Worm (Caenorhabditis elegans) whole organism, late embryonic: ENCODE measurements around the gene sqv-8.

ENCODE experiments used
- C08G9.2 ChIP-seq: sonication (generic microtip); optimal IDR thresholded peaks from 2 replicates; lab custom pipeline; 2016; ENCODE audit warnings: mild to moderate bottlenecking, missing genetic modification characterization, moderate library complexity, missing compliant biosample characterization
- C38D4.7 ChIP-seq: fragments of 200-800 bp; sonication (Bioruptor generic); optimal IDR thresholded peaks from 2 replicates; lab custom pipeline; 2018; ENCODE audit warnings: mild to moderate bottlenecking, missing genetic modification characterization, moderate library complexity, missing compliant biosample characterization
- K02D7.2 ChIP-seq: sonication (generic microtip); optimal IDR thresholded peaks from 2 replicates; lab custom pipeline; 2017; ENCODE audit warnings: mild to moderate bottlenecking, missing genetic modification characterization, missing compliant biosample characterization
- K09A11.1 ChIP-seq: sonication (generic microtip); optimal IDR thresholded peaks from 2 replicates; lab custom pipeline; 2017; ENCODE audit warnings: antibody characterized with exemption, mild to moderate bottlenecking, missing genetic modification characterization, missing compliant biosample characterization; ENCODE audit not compliant: insufficient read depth
- T23F11.4 ChIP-seq: fragments of 200-800 bp; sonication (Bioruptor generic); optimal IDR thresholded peaks from 2 replicates; lab custom pipeline; 2018; ENCODE audit warnings: mild to moderate bottlenecking, missing genetic modification characterization, missing compliant biosample characterization
- ahr-1 ChIP-seq: sonication (generic microtip); optimal IDR thresholded peaks from 2 replicates; lab custom pipeline; 2016; ENCODE audit warnings: missing genetic modification characterization, missing compliant biosample characterization
- ceh-18 ChIP-seq: sonication (generic microtip); optimal IDR thresholded peaks from 2 replicates; lab custom pipeline; 2016; ENCODE audit warnings: missing genetic modification characterization, missing compliant biosample characterization
- ceh-22 ChIP-seq: sonication (generic microtip); optimal IDR thresholded peaks from 2 replicates; lab custom pipeline; 2017; ENCODE audit warnings: missing biosample characterization, missing genetic modification characterization
- ceh-30 ChIP-seq: fragments of 150-350 bp; optimal IDR thresholded peaks from 2 replicates; lab custom pipeline; 2014; ENCODE audit warnings: missing biosample characterization, missing genetic modification characterization
- ceh-31 ChIP-seq: sonication (generic microtip); optimal IDR thresholded peaks from 2 replicates; lab custom pipeline; 2016; ENCODE audit warnings: missing genetic modification characterization, missing compliant biosample characterization
- ceh-34 ChIP-seq: sonication (generic microtip); optimal IDR thresholded peaks from 2 replicates; lab custom pipeline; 2016; ENCODE audit warnings: mild to moderate bottlenecking, missing genetic modification characterization, missing compliant biosample characterization
- ceh-45 ChIP-seq: fragments of 200-800 bp; sonication (Bioruptor generic); IDR thresholded peaks from 2 replicates; pipeline ENCODE4 v1.3.6; 2022; ENCODE audit warnings: missing genetic modification reagents, missing genetic modification characterization, missing compliant biosample characterization
- ceh-48 ChIP-seq: sonication (generic microtip); optimal IDR thresholded peaks from 2 replicates; lab custom pipeline; 2016; ENCODE audit warnings: missing genetic modification characterization, inconsistent platforms, missing compliant biosample characterization
- ceh-9 ChIP-seq: sonication (generic microtip); optimal IDR thresholded peaks from 2 replicates; lab custom pipeline; 2016; ENCODE audit warnings: mild to moderate bottlenecking, missing genetic modification characterization, inconsistent platforms, missing compliant biosample characterization
- che-1 ChIP-seq: sonication (generic microtip); optimal IDR thresholded peaks from 2 replicates; lab custom pipeline; 2016; ENCODE audit warnings: mild to moderate bottlenecking, missing genetic modification characterization, missing compliant biosample characterization
- dmd-4 ChIP-seq: sonication (generic microtip); optimal IDR thresholded peaks from 2 replicates; lab custom pipeline; 2016; ENCODE audit warnings: borderline replicate concordance, missing genetic modification characterization, missing compliant biosample characterization
- dve-1 ChIP-seq: sonication (generic microtip); optimal IDR thresholded peaks from 2 replicates; lab custom pipeline; 2017; ENCODE audit warnings: antibody characterized with exemption, mild to moderate bottlenecking, missing genetic modification characterization, missing compliant biosample characterization
- elt-2 ChIP-seq: sonication (generic microtip); optimal IDR thresholded peaks from 2 replicates; lab custom pipeline; 2016; ENCODE audit warnings: missing genetic modification reagents, missing genetic modification characterization, missing compliant biosample characterization
- eyg-1 ChIP-seq: sonication (generic microtip); optimal IDR thresholded peaks from 2 replicates; lab custom pipeline; 2016; ENCODE audit warnings: missing genotype, missing genetic modification characterization, missing compliant biosample characterization
- fax-1 ChIP-seq: sonication (generic microtip); optimal IDR thresholded peaks from 2 replicates; lab custom pipeline; 2016; ENCODE audit warnings: missing genotype, missing genetic modification characterization, missing compliant biosample characterization
- hlh-13 ChIP-seq: fragments of 200-800 bp; sonication (Bioruptor generic); optimal IDR thresholded peaks from 2 replicates; lab custom pipeline; 2018; ENCODE audit warnings: mild to moderate bottlenecking, missing genetic modification characterization, missing compliant biosample characterization
- hlh-30 ChIP-seq: sonication (generic microtip); optimal IDR thresholded peaks from 2 replicates; lab custom pipeline; 2017; ENCODE audit warnings: antibody characterized with exemption, missing genetic modification characterization, missing compliant biosample characterization; ENCODE audit not compliant: insufficient read depth
- hlh-8 ChIP-seq: sonication (generic microtip); optimal IDR thresholded peaks from 2 replicates; lab custom pipeline; 2016; ENCODE audit warnings: missing genotype, missing genetic modification characterization, missing compliant biosample characterization
- nfya-1 ChIP-seq: sonication (generic microtip); optimal IDR thresholded peaks from 2 replicates; lab custom pipeline; 2017; ENCODE audit warnings: missing genetic modification characterization, mild to moderate bottlenecking, missing compliant biosample characterization, antibody characterized with exemption, moderate library complexity
- nhr-232 ChIP-seq: sonication (generic microtip); optimal IDR thresholded peaks from 2 replicates; lab custom pipeline; 2016; ENCODE audit warnings: missing genetic modification characterization, missing compliant biosample characterization
- npax-4 ChIP-seq: sonication (generic microtip); optimal IDR thresholded peaks from 2 replicates; lab custom pipeline; 2016; ENCODE audit warnings: missing genetic modification characterization, missing compliant biosample characterization
- pag-3 ChIP-seq: sonication (generic microtip); optimal IDR thresholded peaks from 2 replicates; lab custom pipeline; 2016; ENCODE audit warnings: missing compliant biosample characterization, missing genetic modification characterization, borderline replicate concordance
- pha-2 ChIP-seq: sonication (generic microtip); optimal IDR thresholded peaks from 2 replicates; lab custom pipeline; 2017; ENCODE audit warnings: mild to moderate bottlenecking, missing genetic modification characterization, missing compliant biosample characterization
- pha-4 ChIP-seq: fragments of 150-350 bp; optimal IDR thresholded peaks from 2 replicates; lab custom pipeline; 2018; ENCODE audit warnings: missing biosample characterization, missing genetic modification reagents, missing genetic modification characterization
- pros-1 ChIP-seq: fragments of 150-350 bp; optimal IDR thresholded peaks from 2 replicates; lab custom pipeline; 2014; ENCODE audit warnings: missing biosample characterization, missing genetic modification reagents, missing genetic modification characterization
- rnt-1 ChIP-seq: sonication (generic microtip); optimal IDR thresholded peaks from 2 replicates; lab custom pipeline; 2016; ENCODE audit warnings: missing genetic modification characterization, missing compliant biosample characterization
- sdc-2 ChIP-seq: sonication (generic microtip); optimal IDR thresholded peaks from 2 replicates; lab custom pipeline; 2016; ENCODE audit warnings: missing genotype, missing genetic modification characterization, missing compliant biosample characterization
- sox-2 ChIP-seq: fragments of 200-800 bp; sonication (Bioruptor generic); IDR thresholded peaks from 2 replicates; pipeline ENCODE4 v1.3.6; 2022; ENCODE audit warnings: missing genetic modification reagents, missing genetic modification characterization, missing compliant biosample characterization
- sox-4 ChIP-seq: sonication (generic microtip); optimal IDR thresholded peaks from 2 replicates; lab custom pipeline; 2017; ENCODE audit warnings: mild to moderate bottlenecking, missing genetic modification characterization, inconsistent platforms, missing compliant biosample characterization
- unc-3 ChIP-seq, 2 experiments: fragments of 200-800 bp in 1 of 2; sonication (Bioruptor generic) in 1 of 2; sonication (generic microtip) in 1 of 2; conservative IDR thresholded peaks in 1 of 2; optimal IDR thresholded peaks in 1 of 2; 2 replicates each; pipeline versions ENCODE4 v1.3.6 to Lab custom; 2016 to 2022; ENCODE audit warnings: missing compliant biosample characterization in 2 of 2, missing genetic modification characterization in 2 of 2, missing genetic modification reagents in 1 of 2
- unc-42 ChIP-seq: sonication (generic microtip); optimal IDR thresholded peaks from 2 replicates; lab custom pipeline; 2016; ENCODE audit warnings: missing genotype, missing genetic modification characterization, missing compliant biosample characterization
- unc-55 ChIP-seq: sonication (generic microtip); optimal IDR thresholded peaks from 2 replicates; lab custom pipeline; 2017; ENCODE audit warnings: missing biosample characterization, missing genetic modification reagents, missing genetic modification characterization
- ztf-16 ChIP-seq: sonication (generic microtip); optimal IDR thresholded peaks from 2 replicates; lab custom pipeline; 2017; ENCODE audit warnings: missing genetic modification characterization, missing compliant biosample characterization

The sqv-8 gene

DNA sequence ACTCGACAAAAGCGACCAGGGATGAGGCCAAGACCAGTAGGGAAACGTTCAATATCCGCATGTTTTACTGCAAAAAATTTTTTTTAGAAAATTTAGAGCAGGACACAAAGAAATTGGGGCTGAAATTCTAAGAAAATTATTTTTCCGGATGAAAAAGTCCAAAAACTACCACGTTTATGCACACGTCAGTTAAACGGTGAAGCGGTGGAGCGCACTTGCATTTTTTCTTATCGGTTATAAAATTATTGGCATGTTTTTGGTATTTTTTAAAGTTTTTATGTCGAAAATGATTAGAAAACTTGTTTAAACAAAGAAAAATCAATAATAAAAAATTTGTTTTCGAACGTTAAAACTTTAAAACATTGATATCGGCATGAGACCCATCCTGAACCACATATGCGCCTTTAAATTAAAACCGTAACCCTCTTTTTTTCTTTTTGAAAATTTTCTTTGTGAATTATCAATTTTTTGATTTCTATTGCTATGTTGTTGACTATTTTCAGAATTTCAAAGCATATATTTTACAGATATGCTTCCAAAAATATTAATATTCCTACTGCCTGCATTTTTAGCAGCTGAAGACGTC, 22.6 kb upstream of the sqv-8 start, which contains the start of the genes dnj-20 and ZK1307.8:
Gene dnj-20 (minus strand): TSS at position 67 of the 586 bp plus-strand sequence.
Gene ZK1307.8 (plus strand): TSS at position 504 of the 586 bp plus-strand sequence.
- TF ChIP-seq ceh-30 (no peak), eyg-1 (tag; lab: Kevin White, UChicago) (no peak), elt-2 (tag; lab: Kevin White, UChicago) (peak; percentile 9), ahr-1 (no peak), K09A11.1 (no peak)

DNA sequence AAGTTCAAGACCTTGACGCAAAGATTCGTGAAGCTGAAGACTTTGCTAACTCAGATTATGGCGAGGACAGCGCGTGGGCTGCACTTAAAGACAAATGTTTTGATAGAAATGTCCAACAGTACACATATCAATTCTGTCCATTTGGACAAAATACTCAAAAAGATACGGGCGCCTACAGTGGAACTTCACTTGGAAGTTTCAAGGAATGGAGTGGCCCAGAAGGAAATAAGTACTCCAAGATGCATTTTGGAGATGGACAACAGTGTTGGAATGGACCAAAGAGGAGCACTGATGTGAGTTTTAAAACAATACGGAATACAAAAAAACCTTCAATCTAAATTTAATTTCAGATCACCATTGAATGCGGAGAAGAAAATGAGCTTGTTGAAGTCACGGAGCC, 20.8 kb upstream of the sqv-8 start:
- TF ChIP-seq C38D4.7 (GFP tag; lab: Kevin White, UChicago) (no peak), ceh-22 (tag; lab: Kevin White, UChicago) (no peak), pag-3 (tag; lab: Kevin White, UChicago) (no peak), hlh-30 (tag; lab: Kevin White, UChicago) (no peak), sox-2 (no peak)

DNA sequence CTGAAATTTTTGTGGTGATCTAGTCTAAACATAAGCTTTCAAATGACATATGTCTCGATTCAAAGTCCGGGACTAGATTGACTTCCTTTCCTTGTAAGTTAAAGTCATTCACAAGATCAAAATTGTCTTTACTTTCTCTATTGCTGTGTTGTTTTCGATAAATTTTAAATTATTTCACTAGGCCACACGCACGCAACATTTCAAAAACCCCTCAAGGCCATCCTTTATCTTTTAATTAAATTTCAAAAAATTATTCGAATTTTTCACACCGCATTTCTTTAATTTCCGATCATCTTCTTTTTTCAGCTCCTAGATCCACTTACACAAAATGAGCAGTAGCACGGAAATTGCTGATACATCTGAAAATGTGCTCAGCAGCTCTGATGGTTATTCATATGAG, 10.5 kb upstream of the sqv-8 start, which contains the start of gene ZK1307.7:
Gene ZK1307.7 (plus strand): TSS at position 301 of the 400 bp plus-strand sequence.
- TF ChIP-seq ceh-18 (no peak), ztf-16 (tag; lab: Kevin White, UChicago) (no peak), fax-1 (tag; lab: Kevin White, UChicago) (no peak), eyg-1 (tag; lab: Kevin White, UChicago) (no peak), ceh-31 (no peak), pag-3 (tag; lab: Kevin White, UChicago) (no peak), dve-1 (tag; lab: Kevin White, UChicago) (no peak), sdc-2 (tag; lab: Kevin White, UChicago) (no peak), nhr-232 (tag; lab: Kevin White, UChicago) (no peak), che-1 (tag; lab: Kevin White, UChicago) (no peak), nfya-1 (tag; lab: Kevin White, UChicago) (no peak)

DNA sequence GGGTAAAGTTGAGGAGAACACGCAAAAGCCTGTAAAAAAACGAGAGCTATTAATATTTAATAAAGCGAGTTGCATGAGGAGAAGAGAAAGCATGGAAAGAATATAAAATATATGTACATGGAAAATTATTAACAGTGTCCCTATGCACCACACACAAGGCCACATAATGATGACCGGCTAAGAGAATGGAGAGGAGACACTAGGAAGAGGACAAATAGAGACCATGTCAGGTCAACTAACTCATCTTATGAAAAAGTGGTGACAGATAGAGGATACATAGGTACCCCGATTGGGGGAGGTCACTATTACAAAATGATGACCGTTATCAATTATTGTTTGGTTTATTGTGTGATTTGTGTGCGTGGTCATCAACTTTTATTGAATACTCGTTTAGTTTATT, 2.3 kb upstream of the sqv-8 start, which contains the start of gene fzr-1:
Gene fzr-1 (minus strand): TSS at position 29 of the 400 bp plus-strand sequence.
- TF ChIP-seq C08G9.2, result no peak
- peak; percentile 16 for TF ChIP-seq elt-2 (tag; lab: Kevin White, UChicago)

DNA sequence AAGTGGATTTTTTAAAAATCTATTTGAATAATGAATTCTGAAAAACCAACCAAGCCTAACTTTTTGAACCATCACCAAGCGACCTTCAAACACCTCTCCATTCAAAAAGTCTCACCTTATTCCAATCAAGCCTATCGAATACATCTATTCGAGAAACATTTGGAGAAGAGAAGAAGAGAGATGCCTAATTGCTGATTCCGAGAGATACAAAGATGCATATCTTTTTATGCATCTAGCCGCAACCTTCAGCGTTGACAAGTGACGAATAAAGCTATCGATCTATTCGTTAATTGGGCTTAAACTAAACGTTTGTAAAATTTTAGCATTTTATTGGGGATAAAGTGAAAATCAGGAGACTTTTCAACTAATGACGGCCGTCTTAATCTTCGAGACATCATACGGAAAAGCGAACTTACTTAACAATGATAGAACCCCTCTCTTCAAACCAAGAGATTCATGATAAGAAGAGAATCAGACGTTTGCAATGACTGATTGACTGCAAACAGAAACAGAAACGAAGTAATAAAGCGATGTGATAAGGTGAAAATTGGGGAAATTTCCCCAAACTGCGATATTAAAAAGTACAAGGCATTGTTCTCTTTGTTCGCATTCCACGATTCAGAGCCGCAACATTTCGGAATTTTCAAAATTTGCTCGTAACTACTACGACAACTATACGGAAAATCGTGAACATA, 1.7 kb upstream of the sqv-8 start:
- peak; percentile 39 for TF ChIP-seq unc-55 (GFP tag; lab: Kevin White, UChicago)
- TF ChIP-seq ceh-34 (tag; lab: Kevin White, UChicago), result no peak
- TF ChIP-seq rnt-1, result peak; percentile 77
- TF ChIP-seq elt-2 (tag; lab: Kevin White, UChicago), result peak; percentile 46
- TF ChIP-seq, all 69 proteins: peak for 3

DNA sequence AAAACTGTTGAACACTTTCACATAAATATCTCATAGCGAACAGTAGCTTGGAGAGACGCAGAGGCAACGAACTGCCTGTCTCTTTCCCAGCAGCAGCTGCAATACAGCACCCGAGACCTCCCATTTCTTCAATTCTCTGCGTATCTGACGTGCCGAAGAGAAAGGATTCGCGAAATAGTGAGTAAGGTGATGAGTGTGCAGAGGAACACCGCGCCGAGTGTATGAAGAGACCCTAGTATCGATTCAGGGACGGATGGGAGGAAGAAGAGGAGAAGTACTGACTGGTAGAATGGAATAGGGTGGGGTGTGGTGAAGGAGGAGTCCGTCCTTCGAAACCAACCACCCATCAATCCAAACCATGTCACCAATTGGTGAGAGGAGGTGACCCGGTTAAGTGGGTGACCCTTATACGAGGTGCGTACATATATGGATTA, 639 bp upstream of the sqv-8 start:
- TF ChIP-seq K02D7.2 (tag; lab: Kevin White, UChicago), result no peak
- TF ChIP-seq ceh-48, result peak; percentile 80
- peak; percentile 59 for TF ChIP-seq rnt-1
- no peak for TF ChIP-seq unc-3 (GFP tag; conservative IDR thresholded peaks at IDR 0.05; lab: Robert Waterston, UW)
- no peak for TF ChIP-seq unc-3 (tag; optimal IDR thresholded peaks at IDR 0.05; lab: Kevin White, UChicago)
- TF ChIP-seq npax-4 (tag; lab: Kevin White, UChicago), result no peak
- no peak for TF ChIP-seq hlh-8
- TF ChIP-seq unc-42 (tag; lab: Kevin White, UChicago), result peak; percentile 19
- TF ChIP-seq pha-2 (tag; lab: Kevin White, UChicago), result peak; percentile 3
- TF ChIP-seq sox-4 (tag; lab: Kevin White, UChicago), result no peak
- no peak for TF ChIP-seq ceh-9 (tag; lab: Kevin White, UChicago)
- no peak for TF ChIP-seq eyg-1 (tag; lab: Kevin White, UChicago)
- no peak for TF ChIP-seq ceh-45 (GFP tag; lab: Robert Waterston, UW)
- TF ChIP-seq nhr-232 (tag; lab: Kevin White, UChicago), result no peak
- TF ChIP-seq hlh-30 (tag; lab: Kevin White, UChicago), result peak; percentile 85
- TF ChIP-seq elt-2 (tag; lab: Kevin White, UChicago), result no peak
- TF ChIP-seq pha-4 (tag; lab: Kevin White, UChicago), result no peak
- no peak for TF ChIP-seq hlh-13
- TF ChIP-seq pros-1 (tag; lab: Kevin White, UChicago), result peak; percentile 78
- no peak for TF ChIP-seq T23F11.4 (GFP tag; lab: Kevin White, UChicago)
- peak; percentile 58 for TF ChIP-seq dmd-4 (tag; lab: Kevin White, UChicago)
